Worm (Caenorhabditis elegans) whole organism, midembryonic: ENCODE results near the gene nhr-21.

Experiments
- T22C8.4 ChIP-seq: fragments of 200-800 bp; sonication (Bioruptor generic); IDR thresholded peaks from 2 replicates; pipeline ENCODE4 v1.3.6; 2022; ENCODE audit warnings: missing genetic modification characterization, missing compliant biosample characterization
- cog-1 ChIP-seq: sonication (generic microtip); optimal IDR thresholded peaks from 2 replicates; lab custom pipeline; 2016; ENCODE audit warnings: missing genetic modification characterization, missing compliant biosample characterization
- flt-1 ChIP-seq: fragments of 200-800 bp; sonication (Bioruptor generic); IDR thresholded peaks from 2 replicates; pipeline ENCODE4 v1.3.6; 2022; ENCODE audit warnings: missing genetic modification characterization, missing compliant biosample characterization
- klf-2 ChIP-seq: fragments of 200-800 bp; sonication (Bioruptor generic); conservative IDR thresholded peaks from 2 replicates; pipeline ENCODE4 v1.3.6; 2022; ENCODE audit warnings: missing genetic modification reagents, missing genetic modification characterization, missing compliant biosample characterization
- med-1 ChIP-seq: sonication (generic microtip); optimal IDR thresholded peaks from 2 replicates; lab custom pipeline; 2017; ENCODE audit warnings: missing genetic modification characterization, mild to moderate bottlenecking, missing compliant biosample characterization, antibody characterized with exemption, missing genetic modification reagents; ENCODE audit not compliant: insufficient read depth
- ref-1 ChIP-seq: fragments of 200-800 bp; sonication (Bioruptor generic); conservative IDR thresholded peaks from 2 replicates; pipeline ENCODE4 v1.3.6; 2022; ENCODE audit warnings: missing genetic modification reagents, missing genetic modification characterization, missing compliant biosample characterization
- tab-1 ChIP-seq: fragments of 200-800 bp; sonication (Bioruptor generic); IDR thresholded peaks from 2 replicates; pipeline ENCODE4 v1.3.6; 2022; ENCODE audit warnings: missing genetic modification characterization, missing compliant biosample characterization
- ztf-23 ChIP-seq: fragments of 200-800 bp; sonication (Bioruptor generic); IDR thresholded peaks from 2 replicates; pipeline ENCODE4 v1.3.6; 2022; ENCODE audit warnings: missing genetic modification reagents, missing genetic modification characterization, missing compliant biosample characterization
- ztf-29 ChIP-seq: fragments of 200-800 bp; sonication (Bioruptor generic); IDR thresholded peaks from 2 replicates; pipeline ENCODE4 v1.3.6; 2022; ENCODE audit warnings: missing genetic modification reagents, missing genetic modification characterization, missing compliant biosample characterization

Gene nhr-21

DNA sequence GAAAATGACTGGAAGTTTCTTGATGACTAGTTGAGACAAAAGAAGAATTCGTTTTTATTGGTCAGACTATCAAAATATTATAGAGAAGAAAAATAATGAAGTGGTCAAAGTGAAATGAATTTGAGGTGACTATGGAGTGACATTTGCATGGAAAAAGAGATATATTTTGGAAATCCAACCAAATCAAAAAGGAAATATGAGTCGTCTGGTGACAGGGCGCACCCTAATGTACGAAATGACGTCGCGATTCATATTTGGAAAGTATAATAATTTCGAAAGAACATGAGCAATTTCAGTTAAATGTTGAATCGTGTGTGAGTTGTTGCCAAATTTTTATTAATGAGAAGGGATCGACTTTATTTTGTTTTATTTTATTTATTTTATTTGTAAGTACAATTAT, 21.6 kb upstream of the nhr-21 start, which contains the start of gene F21D12.2:
TSS of gene F21D12.2 (plus strand) at position 301 of the 400 bp plus-strand sequence.
- TF ChIP-seq ref-1 (GFP tag; lab: Robert Waterston, UW) (no peak), med-1 (GFP tag; lab: Kevin White, UChicago) (no peak), ztf-23 (GFP tag; lab: Robert Waterston, UW) (no peak), T22C8.4 (GFP tag; lab: Robert Waterston, UW) (no peak), flt-1 (GFP tag; lab: Robert Waterston, UW) (no peak), cog-1 (tag; lab: Kevin White, UChicago) (no peak), ztf-29 (GFP tag; lab: Robert Waterston, UW) (no peak), klf-2 (no peak), tab-1 (GFP tag; lab: Robert Waterston, UW) (no peak)

DNA sequence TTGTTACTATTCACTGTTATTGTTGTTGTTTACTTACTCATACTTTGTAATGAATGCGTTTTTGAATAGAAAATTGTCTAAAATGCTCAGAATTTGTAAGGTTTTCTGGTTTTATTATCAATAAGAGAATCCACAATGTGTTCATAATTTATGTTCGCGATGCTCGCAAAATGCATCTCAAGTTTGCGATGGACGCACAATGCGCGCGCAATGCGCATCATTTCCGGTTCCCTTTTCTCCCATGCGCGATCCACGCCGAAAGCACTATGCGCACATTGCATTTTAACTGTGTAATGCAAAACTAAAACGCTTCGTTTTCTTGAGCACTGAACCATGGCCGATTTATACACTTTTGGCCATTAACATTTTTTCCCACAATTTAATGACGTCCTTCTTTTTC, 19.6 kb upstream of the nhr-21 start:
- TF ChIP-seq med-1 (GFP tag; lab: Kevin White, UChicago): no peak
- no peak for TF ChIP-seq T22C8.4 (GFP tag; lab: Robert Waterston, UW)
- TF ChIP-seq ref-1 (GFP tag; lab: Robert Waterston, UW): no peak
- no peak for TF ChIP-seq ztf-29 (GFP tag; lab: Robert Waterston, UW)
- no peak for TF ChIP-seq cog-1 (tag; lab: Kevin White, UChicago)
- no peak for TF ChIP-seq ztf-23 (GFP tag; lab: Robert Waterston, UW)
- TF ChIP-seq tab-1 (GFP tag; lab: Robert Waterston, UW): no peak
- no peak for TF ChIP-seq flt-1 (GFP tag; lab: Robert Waterston, UW)
- no peak for TF ChIP-seq klf-2

DNA sequence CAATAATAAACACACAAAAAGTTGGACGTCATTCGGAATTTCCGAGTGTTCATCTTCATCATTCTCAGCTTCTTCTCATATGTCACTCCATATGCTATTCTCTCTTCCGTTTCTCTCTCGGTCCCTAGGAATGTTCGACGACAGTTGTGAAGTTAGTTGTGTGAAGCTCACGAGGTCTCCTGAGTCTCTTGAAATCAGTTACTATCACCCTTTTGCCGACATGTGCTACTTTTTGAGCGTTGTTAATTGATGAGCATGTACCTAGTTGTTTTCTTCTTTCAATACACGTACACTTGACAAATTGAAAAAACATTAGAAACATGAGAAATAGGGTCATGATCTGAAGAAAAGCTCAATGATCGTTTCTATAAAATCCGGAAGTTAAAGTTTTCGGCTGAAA, 15.7 kb upstream of the nhr-21 start:
- TF ChIP-seq klf-2 (no peak), ref-1 (GFP tag; lab: Robert Waterston, UW) (no peak), cog-1 (tag; lab: Kevin White, UChicago) (no peak), tab-1 (GFP tag; lab: Robert Waterston, UW) (no peak), ztf-23 (GFP tag; lab: Robert Waterston, UW) (no peak), ztf-29 (GFP tag; lab: Robert Waterston, UW) (no peak), med-1 (GFP tag; lab: Kevin White, UChicago) (no peak), flt-1 (GFP tag; lab: Robert Waterston, UW) (no peak), T22C8.4 (GFP tag; lab: Robert Waterston, UW) (no peak)

DNA sequence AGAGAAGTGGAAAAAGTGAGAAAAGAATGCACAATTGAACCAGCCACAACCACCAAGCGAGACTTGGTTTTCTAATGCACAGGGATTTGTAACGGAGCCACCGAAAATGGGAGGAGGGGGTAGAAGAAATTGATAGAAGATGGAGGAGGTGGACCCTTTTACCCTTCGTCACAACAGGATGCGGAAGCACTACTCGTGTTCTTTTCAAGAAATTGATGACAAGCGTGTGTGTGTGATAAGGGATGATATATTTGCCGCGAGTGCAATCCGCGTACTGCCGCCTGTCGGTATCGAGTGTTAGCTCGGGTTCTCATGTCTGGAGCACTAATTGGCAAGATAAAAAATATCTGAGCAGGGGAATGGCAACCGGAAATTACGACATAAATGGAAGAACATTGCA, 15.1 kb upstream of the nhr-21 start, which contains the start of gene F21D12.3:
TSS of gene F21D12.3 (minus strand) at position 101 of the 400 bp plus-strand sequence.
- TF ChIP-seq cog-1 (tag; lab: Kevin White, UChicago): no peak
- no peak for TF ChIP-seq med-1 (GFP tag; lab: Kevin White, UChicago)
- TF ChIP-seq ztf-29 (GFP tag; lab: Robert Waterston, UW): no peak
- TF ChIP-seq ref-1 (GFP tag; lab: Robert Waterston, UW): no peak
- TF ChIP-seq T22C8.4 (GFP tag; lab: Robert Waterston, UW): no peak
- TF ChIP-seq tab-1 (GFP tag; lab: Robert Waterston, UW): no peak
- TF ChIP-seq flt-1 (GFP tag; lab: Robert Waterston, UW): no peak
- no peak for TF ChIP-seq ztf-23 (GFP tag; lab: Robert Waterston, UW)

DNA sequence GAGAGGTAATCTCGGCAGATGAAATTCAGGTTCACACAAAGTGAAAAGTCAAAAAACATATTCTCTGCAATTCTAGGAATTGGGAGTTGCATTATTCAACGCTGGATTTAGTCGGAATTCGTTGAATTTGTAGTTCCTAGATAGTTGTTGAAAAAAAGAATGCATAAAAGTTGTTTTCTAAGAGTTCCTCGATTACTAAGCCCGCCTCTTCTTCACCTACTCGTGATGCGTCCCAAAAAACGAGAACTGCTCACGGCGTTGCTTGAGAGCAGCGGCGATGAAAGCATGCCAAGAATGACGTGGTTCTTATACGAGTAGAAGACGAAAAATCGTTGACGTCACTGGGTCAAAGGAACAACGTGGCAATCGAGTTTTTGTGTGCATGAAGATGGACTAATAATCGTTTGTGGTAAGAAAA, 14.0 kb upstream of the nhr-21 start:
- TF ChIP-seq T22C8.4 (GFP tag; lab: Robert Waterston, UW): no peak
- no peak for TF ChIP-seq cog-1 (tag; lab: Kevin White, UChicago)
- no peak for TF ChIP-seq ztf-23 (GFP tag; lab: Robert Waterston, UW)
- no peak for TF ChIP-seq ztf-29 (GFP tag; lab: Robert Waterston, UW)
- no peak for TF ChIP-seq klf-2
- no peak for TF ChIP-seq ref-1 (GFP tag; lab: Robert Waterston, UW)
- TF ChIP-seq tab-1 (GFP tag; lab: Robert Waterston, UW): no peak
- TF ChIP-seq flt-1 (GFP tag; lab: Robert Waterston, UW): no peak
- TF ChIP-seq med-1 (GFP tag; lab: Kevin White, UChicago): no peak

DNA sequence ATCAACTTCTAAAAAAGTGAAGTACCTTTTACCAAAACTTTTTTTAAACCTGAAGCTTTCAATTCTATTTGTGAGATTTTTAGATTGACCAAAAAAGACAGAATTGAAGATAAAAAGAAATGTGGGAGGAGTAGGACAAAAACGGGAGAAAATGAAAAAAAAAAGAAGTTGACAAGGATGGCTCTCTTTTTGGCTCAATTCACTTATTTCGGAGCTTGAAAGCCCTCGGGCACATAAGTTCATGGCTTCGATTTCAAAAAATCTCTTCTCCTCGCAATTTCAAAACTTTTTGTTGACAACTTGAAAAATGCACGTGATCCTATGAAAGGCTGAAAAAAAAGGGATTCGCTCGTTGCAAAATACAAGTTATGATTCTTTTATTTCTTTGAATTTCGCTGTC, 12.8 kb upstream of the nhr-21 start:
- TF ChIP-seq ztf-29 (GFP tag; lab: Robert Waterston, UW) (no peak), cog-1 (tag; lab: Kevin White, UChicago) (no peak)

DNA sequence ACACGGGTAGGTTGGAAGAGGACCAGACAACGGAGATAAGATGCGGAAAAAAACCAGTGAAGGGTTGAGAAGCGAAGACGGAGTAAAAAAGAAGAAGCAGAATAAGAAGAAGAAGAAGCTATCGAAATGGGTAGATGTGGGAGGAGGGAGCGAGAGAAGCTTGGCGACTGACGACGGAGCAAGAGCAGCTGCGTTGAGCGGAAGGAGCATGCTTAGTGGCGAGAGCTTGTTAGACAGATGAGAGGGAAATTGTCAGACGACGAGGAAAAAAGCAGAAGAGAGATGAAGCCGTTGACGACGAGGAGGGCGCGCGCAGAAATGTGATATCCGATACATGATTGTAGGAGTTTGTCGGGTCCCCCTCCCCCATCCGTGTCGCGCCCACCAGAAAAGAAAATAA, 12.0 kb upstream of the nhr-21 start:
- TF ChIP-seq ztf-23 (GFP tag; lab: Robert Waterston, UW): no peak

DNA sequence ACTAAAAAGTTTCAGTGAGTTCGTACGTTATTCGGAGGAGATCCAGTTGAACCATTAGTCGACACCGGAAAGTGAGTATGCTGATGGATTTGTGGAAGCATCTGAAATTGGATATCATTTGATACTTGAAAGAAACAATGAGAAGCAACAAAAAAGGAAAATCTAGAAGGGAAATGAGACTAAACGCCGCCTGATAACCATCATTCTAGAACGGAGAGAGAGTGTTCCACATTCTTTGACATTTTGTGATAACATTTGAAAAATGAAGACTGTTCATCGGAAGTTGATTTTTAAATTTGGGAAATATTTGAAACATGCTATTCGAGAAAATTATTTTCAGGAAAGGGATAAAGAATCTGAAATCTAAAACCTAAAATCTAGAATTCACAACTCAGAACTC, 7.8 kb upstream of the nhr-21 start, which contains the start of gene npax-1:
TSS of gene npax-1 (minus strand) at position 101 of the 400 bp plus-strand sequence.
- TF ChIP-seq ztf-29 (GFP tag; lab: Robert Waterston, UW) (no peak), flt-1 (GFP tag; lab: Robert Waterston, UW) (no peak), med-1 (GFP tag; lab: Kevin White, UChicago) (no peak), tab-1 (GFP tag; lab: Robert Waterston, UW) (no peak), T22C8.4 (GFP tag; lab: Robert Waterston, UW) (no peak), ztf-23 (GFP tag; lab: Robert Waterston, UW) (no peak), ref-1 (GFP tag; lab: Robert Waterston, UW) (no peak), klf-2 (no peak), cog-1 (tag; lab: Kevin White, UChicago) (no peak)

DNA sequence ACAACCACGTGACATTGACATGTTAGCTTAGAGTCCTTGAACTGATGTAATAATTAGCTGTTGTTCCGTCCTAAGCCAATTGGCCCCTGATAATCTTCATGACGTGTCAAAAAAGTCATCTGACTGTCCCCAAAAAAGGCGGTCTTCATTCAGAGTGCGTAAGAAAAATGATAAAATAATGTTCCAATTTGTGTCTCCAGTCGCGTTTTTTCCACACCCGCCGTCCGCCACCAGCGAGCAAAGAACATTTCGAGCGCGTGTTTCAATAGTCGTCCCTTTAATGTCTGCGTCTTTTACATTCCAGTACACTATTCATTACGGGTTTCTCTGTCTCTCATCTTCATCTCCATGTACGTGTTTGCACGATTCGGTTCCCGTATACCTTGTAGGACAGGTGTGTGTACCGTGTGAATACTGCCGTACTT, 1.5 kb upstream of the nhr-21 start:
- TF ChIP-seq cog-1 (tag; lab: Kevin White, UChicago) (peak; percentile 15), klf-2 (no peak), med-1 (GFP tag; lab: Kevin White, UChicago) (no peak), tab-1 (GFP tag; lab: Robert Waterston, UW) (no peak), T22C8.4 (GFP tag; lab: Robert Waterston, UW) (no peak), ztf-29 (GFP tag; lab: Robert Waterston, UW) (no peak)

DNA sequence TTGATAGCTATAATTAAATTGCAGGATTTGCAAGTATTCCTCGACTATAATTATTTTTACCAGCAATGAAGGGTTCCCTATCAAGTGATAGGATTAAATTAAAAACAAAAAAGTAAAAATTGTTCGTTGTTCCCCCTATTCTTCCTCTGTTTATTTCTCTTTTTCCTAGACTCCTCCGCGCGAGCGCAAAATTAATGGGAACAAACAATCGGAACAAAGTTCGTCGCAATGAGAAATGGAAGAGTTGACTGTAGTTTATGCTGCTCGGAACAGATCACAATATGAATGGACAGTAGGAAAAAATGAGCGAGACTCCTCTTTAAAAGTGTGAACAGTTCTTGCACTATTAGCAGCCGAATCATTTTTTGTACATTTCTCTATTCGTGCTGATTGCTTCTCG, 1.7 kb downstream of the nhr-21 start:
- TF ChIP-seq flt-1 (GFP tag; lab: Robert Waterston, UW) (no peak), cog-1 (tag; lab: Kevin White, UChicago) (no peak), med-1 (GFP tag; lab: Kevin White, UChicago) (no peak), ref-1 (GFP tag; lab: Robert Waterston, UW) (no peak), ztf-23 (GFP tag; lab: Robert Waterston, UW) (no peak), tab-1 (GFP tag; lab: Robert Waterston, UW) (no peak)
